Fruit fly (Drosophila melanogaster) whole organism, embryonic: ENCODE measurements around the gene bab1.

ENCODE experiments used
- BEAF-32 ChIP-seq: fragments of 200-800 bp; sonication (Bioruptor generic); optimal IDR thresholded peaks from 3 replicates; lab custom pipeline; 2017; ENCODE audit warnings: missing biosample characterization, missing genetic modification characterization, mild to moderate bottlenecking, moderate library complexity, missing genetic modification reagents
- CG10959 ChIP-seq: fragments of 200-800 bp; sonication (Bioruptor generic); IDR thresholded peaks from 2 replicates; pipeline ENCODE4 v1.3.6; 2022; ENCODE audit warnings: missing biosample characterization, missing genetic modification characterization
- CG11247 ChIP-seq: fragments of 200-800 bp; sonication (Bioruptor generic); IDR thresholded peaks from 2 replicates; pipeline ENCODE4 v1.3.6; 2022; ENCODE audit warnings: missing biosample characterization, missing genetic modification characterization
- CG12942 ChIP-seq: fragments of 200-800 bp; sonication (Bioruptor generic); optimal IDR thresholded peaks from 3 replicates; lab custom pipeline; 2016; ENCODE audit warnings: missing biosample characterization, missing genetic modification characterization
- CG13123 ChIP-seq: fragments of 200-800 bp; sonication (Bioruptor generic); optimal IDR thresholded peaks from 2 replicates; lab custom pipeline; 2016; ENCODE audit warnings: missing biosample characterization, missing genetic modification characterization
- CG16779 ChIP-seq: fragments of 200-800 bp; sonication (Bioruptor generic); IDR thresholded peaks from 2 replicates; pipeline ENCODE4 v1.3.6; 2022; ENCODE audit warnings: missing biosample characterization, missing genetic modification characterization
- CG30020 ChIP-seq: fragments of 200-800 bp; optimal IDR thresholded peaks from 2 replicates; lab custom pipeline; 2019; ENCODE audit warnings: missing biosample characterization, mild to moderate bottlenecking, missing genetic modification characterization, moderate library complexity
- CG31365 ChIP-seq: fragments of 200-800 bp; sonication (Bioruptor generic); optimal IDR thresholded peaks from 2 replicates; lab custom pipeline; 2018; ENCODE audit warnings: missing biosample characterization, mild to moderate bottlenecking, missing genetic modification characterization
- CG32772 ChIP-seq: fragments of 200-800 bp; sonication (Bioruptor generic); IDR thresholded peaks from 2 replicates; pipeline ENCODE4 v1.3.6; 2022; ENCODE audit warnings: missing biosample characterization, missing genetic modification characterization
- CG5245 ChIP-seq: fragments of 200-800 bp; sonication (Bioruptor generic); optimal IDR thresholded peaks from 3 replicates; lab custom pipeline; 2016; ENCODE audit warnings: missing biosample characterization, missing genetic modification characterization
- CG6175 ChIP-seq: fragments of 200-800 bp; sonication (Bioruptor generic); IDR thresholded peaks from 3 replicates; pipeline ENCODE4 v1.3.6; 2022; ENCODE audit warnings: missing biosample characterization, missing genetic modification characterization
- CG6654 ChIP-seq: fragments of 200-800 bp; sonication (Bioruptor generic); optimal IDR thresholded peaks from 2 replicates; lab custom pipeline; 2017; ENCODE audit warnings: missing biosample characterization, mild to moderate bottlenecking, missing genetic modification characterization
- CG7963 ChIP-seq: fragments of 200-800 bp; sonication (Bioruptor generic); IDR thresholded peaks from 3 replicates; pipeline ENCODE4 v1.3.6; 2022; ENCODE audit warnings: missing biosample characterization, missing genetic modification characterization; ENCODE audit not compliant: partially characterized antibody
- CG7987 ChIP-seq: fragments of 200-800 bp; sonication (Bioruptor generic); optimal IDR thresholded peaks from 2 replicates; lab custom pipeline; 2018; ENCODE audit warnings: missing biosample characterization, mild to moderate bottlenecking, missing genetic modification characterization, moderate library complexity
- CG8290 ChIP-seq, 3 experiments: fragments of 200-800 bp; sonication (Bioruptor generic); optimal IDR thresholded peaks; 2 replicates each; lab custom pipeline; 2016 to 2019; ENCODE audit warnings: missing biosample characterization in 3 of 3, missing genetic modification characterization in 3 of 3, mild to moderate bottlenecking in 2 of 3, moderate library complexity in 1 of 3
- CTCF ChIP-seq: fragments of 200-800 bp; sonication (Bioruptor generic); optimal IDR thresholded peaks from 2 replicates; lab custom pipeline; 2017; ENCODE audit warnings: missing biosample characterization, mild to moderate bottlenecking, missing genetic modification characterization, moderate library complexity
- D ChIP-seq, 2 experiments: fragments of 200-800 bp in 1 of 2; fragments of >200 bp in 1 of 2; sonication (Bioruptor generic) in 1 of 2; optimal IDR thresholded peaks; 2 replicates in 1 of 2; 3 replicates in 1 of 2; lab custom pipeline; 2017; ENCODE audit warnings: mild to moderate bottlenecking in 1 of 2, missing biosample characterization in 1 of 2, missing genetic modification characterization in 1 of 2, missing genetic modification reagents in 1 of 2
- HLH4C ChIP-seq: fragments of 200-800 bp; sonication (Bioruptor generic); IDR thresholded peaks from 3 replicates; pipeline ENCODE4 v1.3.6; 2022; ENCODE audit warnings: missing biosample characterization, missing genetic modification characterization; ENCODE audit not compliant: partially characterized antibody
- Lim3 ChIP-seq: fragments of 200-800 bp; sonication (Bioruptor generic); IDR thresholded peaks from 2 replicates; pipeline ENCODE4 v1.3.6; 2022; ENCODE audit warnings: missing biosample characterization, missing genetic modification characterization
- Mes4 ChIP-seq: fragments of 200-800 bp; sonication (Bioruptor generic); optimal IDR thresholded peaks from 2 replicates; lab custom pipeline; 2016; ENCODE audit warnings: missing biosample characterization, missing genetic modification characterization
- Pdp1 ChIP-seq, 2 experiments: fragments of 200-800 bp; sonication (Bioruptor generic); optimal IDR thresholded peaks; 3 replicates each; lab custom pipeline; 2016; ENCODE audit warnings: missing biosample characterization in 2 of 2, missing genetic modification characterization in 2 of 2, mild to moderate bottlenecking in 1 of 2, moderate library complexity in 1 of 2
- Rfx ChIP-seq: fragments of 200-800 bp; sonication (Bioruptor generic); IDR thresholded peaks from 2 replicates; pipeline ENCODE4 v1.3.6; 2022; ENCODE audit warnings: missing biosample characterization, missing genetic modification characterization
- Rx ChIP-seq: fragments of 200-800 bp; sonication (Bioruptor generic); IDR thresholded peaks from 2 replicates; pipeline ENCODE4 v1.3.6; 2022; ENCODE audit warnings: missing biosample characterization, missing genetic modification characterization
- Sin3A ChIP-seq: fragments of >200 bp; optimal IDR thresholded peaks from 2 replicates; lab custom pipeline; 2018
- Six4 ChIP-seq: fragments of 200-800 bp; sonication (Bioruptor generic); optimal IDR thresholded peaks from 2 replicates; lab custom pipeline; 2016; ENCODE audit warnings: missing biosample characterization, missing genetic modification characterization
- Vsx1 ChIP-seq: fragments of 200-800 bp; sonication (Bioruptor generic); optimal IDR thresholded peaks from 2 replicates; lab custom pipeline; 2017; ENCODE audit warnings: missing biosample characterization, mild to moderate bottlenecking, missing genetic modification characterization, missing genetic modification reagents
- Xrp1 ChIP-seq: fragments of 200-800 bp; sonication (Bioruptor generic); IDR thresholded peaks from 2 replicates; pipeline ENCODE4 v1.3.6; 2022; ENCODE audit warnings: missing biosample characterization, missing genetic modification characterization
- ac ChIP-seq: fragments of 200-800 bp; sonication (Bioruptor generic); optimal IDR thresholded peaks from 3 replicates; lab custom pipeline; 2017; ENCODE audit warnings: missing biosample characterization, mild to moderate bottlenecking, missing genetic modification characterization
- chif ChIP-seq, 2 experiments: fragments of 200-800 bp; sonication (Bioruptor generic); optimal IDR thresholded peaks; 3 replicates each; lab custom pipeline; 2016; ENCODE audit warnings: missing biosample characterization in 2 of 2, missing genetic modification characterization in 2 of 2
- chm ChIP-seq: fragments of 200-800 bp; sonication (Bioruptor generic); IDR thresholded peaks from 2 replicates; pipeline ENCODE4 v1.3.6; 2022; ENCODE audit warnings: missing biosample characterization, missing genetic modification characterization
- crp ChIP-seq, 2 experiments: fragments of 200-800 bp; sonication (Bioruptor generic); optimal IDR thresholded peaks; 2 replicates in 1 of 2; 3 replicates in 1 of 2; lab custom pipeline; 2017; ENCODE audit warnings: missing biosample characterization in 2 of 2, missing genetic modification characterization in 2 of 2, mild to moderate bottlenecking in 1 of 2, moderate library complexity in 1 of 2
- da ChIP-seq: fragments of 200-800 bp; sonication (Bioruptor generic); optimal IDR thresholded peaks from 2 replicates; lab custom pipeline; 2016; ENCODE audit warnings: missing biosample characterization, missing genetic modification characterization
- danr ChIP-seq: fragments of 200-800 bp; sonication (Bioruptor generic); IDR thresholded peaks from 2 replicates; pipeline ENCODE4 v1.3.6; 2022; ENCODE audit warnings: missing biosample characterization, missing genetic modification characterization
- ems ChIP-seq: fragments of 200-800 bp; sonication (Bioruptor generic); optimal IDR thresholded peaks from 3 replicates; lab custom pipeline; 2016; ENCODE audit warnings: missing biosample characterization, missing genetic modification characterization
- ewg ChIP-seq: fragments of 200-800 bp; sonication (Bioruptor generic); optimal IDR thresholded peaks from 3 replicates; lab custom pipeline; 2017; ENCODE audit warnings: mild to moderate bottlenecking, missing biosample characterization, missing genetic modification reagents, missing genetic modification characterization
- gcm ChIP-seq: fragments of 200-800 bp; sonication (Bioruptor generic); optimal IDR thresholded peaks from 2 replicates; lab custom pipeline; 2019; ENCODE audit warnings: missing biosample characterization, mild to moderate bottlenecking, missing genetic modification characterization, moderate library complexity
- ind ChIP-seq: fragments of 200-800 bp; sonication (Bioruptor generic); optimal IDR thresholded peaks from 3 replicates; lab custom pipeline; 2016; ENCODE audit warnings: missing biosample characterization, missing genetic modification characterization
- insv ChIP-seq, 2 experiments: fragments of 200-800 bp; sonication (Bioruptor generic); optimal IDR thresholded peaks; 3 replicates each; lab custom pipeline; 2016 to 2018; ENCODE audit warnings: missing biosample characterization in 2 of 2, missing genetic modification characterization in 2 of 2
- jumu ChIP-seq: fragments of 200-800 bp; sonication (Bioruptor generic); optimal IDR thresholded peaks from 3 replicates; lab custom pipeline; 2016; ENCODE audit warnings: missing biosample characterization, missing genetic modification characterization
- klu ChIP-seq: fragments of 200-800 bp; sonication (Bioruptor generic); IDR thresholded peaks from 2 replicates; pipeline ENCODE4 v1.3.6; 2022; ENCODE audit warnings: missing biosample characterization, missing genetic modification characterization
- oc ChIP-seq: fragments of 200-800 bp; sonication (Bioruptor generic); optimal IDR thresholded peaks from 2 replicates; lab custom pipeline; 2018; ENCODE audit warnings: missing biosample characterization, mild to moderate bottlenecking, missing genetic modification characterization, moderate library complexity
- p53 ChIP-seq: fragments of 200-800 bp; sonication (Bioruptor generic); optimal IDR thresholded peaks from 2 replicates; lab custom pipeline; 2016; ENCODE audit warnings: missing biosample characterization, missing genetic modification characterization
- prd ChIP-seq, 3 experiments: fragments of >200 bp in 2 of 3; fragments of 200-800 bp in 1 of 3; sonication (Bioruptor generic) in 1 of 3; optimal IDR thresholded peaks in 2 of 3; IDR thresholded peaks in 1 of 3; 2 replicates in 2 of 3; 3 replicates in 1 of 3; pipeline versions ENCODE4 v1.3.6 to Lab custom; 2017 to 2022; ENCODE audit warnings: missing biosample characterization in 1 of 3, missing genetic modification characterization in 1 of 3
- ranshi ChIP-seq: fragments of 200-800 bp; sonication (Bioruptor generic); IDR thresholded peaks from 2 replicates; pipeline ENCODE4 v1.3.6; 2022; ENCODE audit warnings: missing biosample characterization, missing genetic modification characterization
- sqz ChIP-seq: fragments of 200-800 bp; sonication (Bioruptor generic); optimal IDR thresholded peaks from 3 replicates; lab custom pipeline; 2018; ENCODE audit warnings: missing biosample characterization, mild to moderate bottlenecking, missing genetic modification characterization
- stc ChIP-seq: fragments of 200-800 bp; sonication (Bioruptor generic); IDR thresholded peaks from 2 replicates; pipeline ENCODE4 v1.3.6; 2022; ENCODE audit warnings: missing biosample characterization, missing genetic modification characterization
- sug ChIP-seq: fragments of 200-800 bp; optimal IDR thresholded peaks from 2 replicates; lab custom pipeline; 2019; ENCODE audit warnings: missing biosample characterization, mild to moderate bottlenecking, missing genetic modification characterization, moderate library complexity
- vvl ChIP-seq: fragments of 200-800 bp; sonication (Bioruptor generic); IDR thresholded peaks from 2 replicates; pipeline ENCODE4 v1.3.6; 2022; ENCODE audit warnings: missing biosample characterization, missing genetic modification characterization

bab1 gene

DNA sequence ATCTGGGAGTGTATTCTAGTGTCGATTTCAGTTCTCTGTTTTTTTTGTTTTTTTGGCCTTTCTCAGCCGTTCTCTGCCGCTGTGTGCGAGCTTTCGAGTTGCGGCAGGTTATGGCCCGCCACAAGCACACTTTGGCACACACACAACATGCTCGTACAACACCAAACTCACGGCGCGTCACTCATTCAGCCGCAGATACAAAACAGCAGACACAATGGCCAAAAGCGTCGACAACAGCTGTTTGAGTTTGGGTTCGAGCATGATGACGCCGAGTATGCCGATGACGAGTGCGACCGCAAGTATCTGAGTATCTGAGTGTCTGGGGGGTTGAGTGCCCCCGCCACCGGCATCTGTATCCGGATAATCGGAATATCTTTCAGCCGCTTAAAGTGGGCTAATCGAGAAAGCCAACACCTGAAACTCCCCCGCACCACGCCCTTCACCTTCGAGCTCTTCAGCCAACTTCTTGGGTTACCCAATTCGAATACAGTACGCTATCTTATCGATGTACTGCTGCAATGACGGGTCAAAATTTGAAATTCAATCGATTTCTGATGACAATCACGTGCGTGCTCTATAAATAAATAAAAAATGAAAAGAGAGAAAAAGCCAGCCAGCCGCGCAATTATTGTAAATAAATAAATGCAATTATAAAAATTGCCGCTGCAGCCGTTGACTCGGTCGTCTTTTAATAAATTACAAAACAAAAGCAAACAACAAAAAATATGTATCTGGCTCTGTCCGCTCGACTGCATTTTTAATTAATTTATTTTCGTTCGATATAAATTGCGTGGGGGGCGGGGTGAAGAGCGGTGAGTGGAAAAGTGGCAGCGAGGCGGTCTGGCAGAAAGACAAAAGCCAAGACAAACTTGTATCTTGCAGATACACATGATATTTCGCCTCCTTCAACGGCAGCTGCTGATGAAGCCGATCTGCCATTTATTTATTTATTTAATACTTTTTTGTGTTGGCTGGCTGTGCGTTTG, 7.7 kb downstream of the bab1 start (continued):
- no peak for TF ChIP-seq da (GFP tag; lab: Kevin White, UChicago)
- no peak for TF ChIP-seq ems
- no peak for TF ChIP-seq Sin3A (lab: Kevin White, UChicago)
- no peak for TF ChIP-seq CG31365
- no peak for TF ChIP-seq Rx
- no peak for TF ChIP-seq Xrp1 (GFP tag; lab: Robert Waterston, UW)
- no peak for TF ChIP-seq insv (GFP tag; optimal IDR thresholded peaks at IDR 0.05; lab: Kevin White, UChicago)
- no peak for TF ChIP-seq CG8290 (GFP tag; optimal IDR thresholded peaks at IDR 0.05; lab: Kevin White, UChicago)
- peak in 1 of 2 experiments; percentile 24 for TF ChIP-seq CG8290 (tag; optimal IDR thresholded peaks at IDR 0.05; lab: Kevin White, UChicago)
- no peak for TF ChIP-seq CG7987
- TF ChIP-seq jumu, result no peak
- TF ChIP-seq Vsx1, result peak; percentile 67
- no peak for TF ChIP-seq ranshi (GFP tag; lab: Robert Waterston, UW)
- TF ChIP-seq CG13123, result no peak
- no peak for TF ChIP-seq CG12942 (GFP tag; lab: Kevin White, UChicago)
- no peak for TF ChIP-seq ac (GFP tag; lab: Kevin White, UChicago)
- TF ChIP-seq CG32772, result no peak
- TF ChIP-seq vvl, result peak; percentile 31; the same call in 1 of the 2 replicates
- TF ChIP-seq prd (optimal IDR thresholded peaks at IDR 0.05; lab: Kevin White, UChicago), result no peak
- no peak for TF ChIP-seq prd (GFP tag; IDR thresholded peaks at IDR 0.05; lab: Robert Waterston, UW)
- TF ChIP-seq crp (GFP tag; optimal IDR thresholded peaks at IDR 0.05; lab: Kevin White, UChicago), result peak in 1 of 2 experiments; percentile 23
- TF ChIP-seq sqz, result peak; percentile 4
- TF ChIP-seq ind (GFP tag; lab: Kevin White, UChicago), result no peak
- TF ChIP-seq CG10959 (GFP tag; lab: Robert Waterston, UW), result no peak
- peak; percentile 40 for TF ChIP-seq oc (tag; lab: Kevin White, UChicago)
- peak in 1 of 2 experiments; percentile 54 for TF ChIP-seq Pdp1 (GFP tag; optimal IDR thresholded peaks at IDR 0.05; lab: Kevin White, UChicago)
- 0 out of 2 replicates have a peak, but pooled peaks have one; percentile 6 for TF ChIP-seq stc
- TF ChIP-seq p53 (GFP tag; lab: Kevin White, UChicago), result no peak
- no peak for TF ChIP-seq CG7963 (GFP tag; lab: Robert Waterston, UW)
- no peak for TF ChIP-seq CG11247 (GFP tag; lab: Robert Waterston, UW)
- TF ChIP-seq sug (tag; lab: Kevin White, UChicago), result peak; percentile 37
- TF ChIP-seq chm, result no peak
- TF ChIP-seq CG5245 (GFP tag; lab: Kevin White, UChicago), result no peak
- no peak for TF ChIP-seq Mes4 (GFP tag; lab: Kevin White, UChicago)
- TF ChIP-seq Rfx (GFP tag; lab: Robert Waterston, UW), result no peak
- TF ChIP-seq Six4, result no peak
- TF ChIP-seq CG6175 (GFP tag; lab: Robert Waterston, UW), result peak; percentile 43; the same call in 2 of the 3 replicates
- no peak for TF ChIP-seq BEAF-32 (GFP tag; lab: Kevin White, UChicago)
- TF ChIP-seq klu (GFP tag; lab: Robert Waterston, UW), result no peak
- TF ChIP-seq CTCF (GFP tag; lab: Kevin White, UChicago), result no peak
- TF ChIP-seq gcm (GFP tag; lab: Kevin White, UChicago), result no peak
- TF ChIP-seq D (optimal IDR thresholded peaks at IDR 0.05; lab: Kevin White, UChicago), result no peak
- no peak for TF ChIP-seq D (GFP tag; optimal IDR thresholded peaks at IDR 0.05; lab: Kevin White, UChicago)
- TF ChIP-seq chif (GFP tag; optimal IDR thresholded peaks at IDR 0.05; lab: Kevin White, UChicago), result no peak
- no peak for TF ChIP-seq Lim3 (GFP tag; lab: Robert Waterston, UW)
- no peak for TF ChIP-seq HLH4C (GFP tag; lab: Robert Waterston, UW)
- TF ChIP-seq CG16779 (GFP tag; lab: Robert Waterston, UW), result no peak
- TF ChIP-seq danr (GFP tag; lab: Robert Waterston, UW), result no peak
- no peak for TF ChIP-seq CG6654
- TF ChIP-seq ewg (GFP tag; lab: Kevin White, UChicago), result no peak
- no peak for TF ChIP-seq CG30020
